Worm (Caenorhabditis elegans) whole organism, late embryonic: ENCODE results near the gene nhr-185.

Experiments used
- C08G9.2 ChIP-seq: sonication (generic microtip); optimal IDR thresholded peaks from 2 replicates; lab custom pipeline; 2016; ENCODE audit warnings: mild to moderate bottlenecking, missing genetic modification characterization, moderate library complexity, missing compliant biosample characterization
- F13H6.1 ChIP-seq: sonication (generic microtip); optimal IDR thresholded peaks from 2 replicates; lab custom pipeline; 2016; ENCODE audit warnings: missing genetic modification characterization, missing compliant biosample characterization
- T23F11.4 ChIP-seq: fragments of 200-800 bp; sonication (Bioruptor generic); optimal IDR thresholded peaks from 2 replicates; lab custom pipeline; 2018; ENCODE audit warnings: mild to moderate bottlenecking, missing genetic modification characterization, missing compliant biosample characterization
- ceh-31 ChIP-seq: sonication (generic microtip); optimal IDR thresholded peaks from 2 replicates; lab custom pipeline; 2016; ENCODE audit warnings: missing genetic modification characterization, missing compliant biosample characterization
- ceh-45 ChIP-seq: fragments of 200-800 bp; sonication (Bioruptor generic); IDR thresholded peaks from 2 replicates; pipeline ENCODE4 v1.3.6; 2022; ENCODE audit warnings: missing genetic modification reagents, missing genetic modification characterization, missing compliant biosample characterization
- ceh-6 ChIP-seq: fragments of 200-800 bp; sonication (Bioruptor generic); optimal IDR thresholded peaks from 2 replicates; lab custom pipeline; 2018; ENCODE audit warnings: mild to moderate bottlenecking, missing genetic modification characterization, missing compliant biosample characterization
- dve-1 ChIP-seq: sonication (generic microtip); optimal IDR thresholded peaks from 2 replicates; lab custom pipeline; 2017; ENCODE audit warnings: antibody characterized with exemption, mild to moderate bottlenecking, missing genetic modification characterization, missing compliant biosample characterization
- fax-1 ChIP-seq: sonication (generic microtip); optimal IDR thresholded peaks from 2 replicates; lab custom pipeline; 2016; ENCODE audit warnings: missing genotype, missing genetic modification characterization, missing compliant biosample characterization
- fkh-10 ChIP-seq: fragments of 150-350 bp; optimal IDR thresholded peaks from 2 replicates; lab custom pipeline; 2014; ENCODE audit warnings: missing biosample characterization, missing genetic modification reagents, missing genetic modification characterization
- hlh-30 ChIP-seq: sonication (generic microtip); optimal IDR thresholded peaks from 2 replicates; lab custom pipeline; 2017; ENCODE audit warnings: antibody characterized with exemption, missing genetic modification characterization, missing compliant biosample characterization; ENCODE audit not compliant: insufficient read depth
- nhr-11 ChIP-seq: fragments of 150-350 bp; optimal IDR thresholded peaks from 2 replicates; lab custom pipeline; 2014; ENCODE audit warnings: missing biosample characterization, missing genetic modification characterization
- unc-42 ChIP-seq: sonication (generic microtip); optimal IDR thresholded peaks from 2 replicates; lab custom pipeline; 2016; ENCODE audit warnings: missing genotype, missing genetic modification characterization, missing compliant biosample characterization
- ztf-16 ChIP-seq: sonication (generic microtip); optimal IDR thresholded peaks from 2 replicates; lab custom pipeline; 2017; ENCODE audit warnings: missing genetic modification characterization, missing compliant biosample characterization

- TF ChIP-seq hlh-30 (no peak), F13H6.1 (no peak), ceh-6 (GFP tag; lab: Kevin White, UChicago) (no peak), ztf-16 (tag; lab: Kevin White, UChicago) (no peak), unc-42 (tag; lab: Kevin White, UChicago) (peak; percentile 44), ceh-31 (tag; lab: Kevin White, UChicago) (peak; percentile 3), ceh-45 (GFP tag; lab: Robert Waterston, UW) (no peak), dve-1 (tag; lab: Kevin White, UChicago) (no peak), fkh-10 (GFP tag; lab: Kevin White, UChicago) (no peak), T23F11.4 (GFP tag; lab: Kevin White, UChicago) (no peak), nhr-11 (no peak), C08G9.2 (tag; lab: Kevin White, UChicago) (no peak), fax-1 (tag; lab: Kevin White, UChicago) (no peak)
Observed at ce11 chrV:3814938-3815337, 32.2 kb downstream of the nhr-185 start, which contains the start of gene H10D18.1.
